Worm (Caenorhabditis elegans): Measurements from ENCODE around the gene tag-243.

ce11 chrIII:4703932-4704454 lies 15.7 kb upstream of the tag-243 start, which contains the start of the genes clp-2 and mrpl-16:
- TF ChIP-seq ama-1 (optimal IDR thresholded peaks at IDR 0.05), result no peak
- no peak for TF ChIP-seq flt-1 (GFP tag; IDR thresholded peaks at IDR 0.05)
- TF ChIP-seq hmbx-1 (tag; optimal IDR thresholded peaks at IDR 0.05), result no peak
- no peak for TF ChIP-seq aly-1 (tag; optimal IDR thresholded peaks at IDR 0.05)
- no peak for TF ChIP-seq hnd-1 (tag; optimal IDR thresholded peaks at IDR 0.05)
- TF ChIP-seq tra-4 (tag; optimal IDR thresholded peaks at IDR 0.05), result no peak
- no peak for TF ChIP-seq pes-1 (GFP tag; IDR thresholded peaks at IDR 0.05)
- no peak for TF ChIP-seq tbx-37 (GFP tag; conservative IDR thresholded peaks at IDR 0.05)
- TF ChIP-seq sea-1 (GFP tag; conservative IDR thresholded peaks at IDR 0.05), result no peak
- TF ChIP-seq ets-7 (tag; optimal IDR thresholded peaks at IDR 0.05), result no peak
- TF ChIP-seq ceh-13 (GFP tag; optimal IDR thresholded peaks at IDR 0.05), result no peak
